Worm (Caenorhabditis elegans): ENCODE results near the gene natc-2.

DNA sequence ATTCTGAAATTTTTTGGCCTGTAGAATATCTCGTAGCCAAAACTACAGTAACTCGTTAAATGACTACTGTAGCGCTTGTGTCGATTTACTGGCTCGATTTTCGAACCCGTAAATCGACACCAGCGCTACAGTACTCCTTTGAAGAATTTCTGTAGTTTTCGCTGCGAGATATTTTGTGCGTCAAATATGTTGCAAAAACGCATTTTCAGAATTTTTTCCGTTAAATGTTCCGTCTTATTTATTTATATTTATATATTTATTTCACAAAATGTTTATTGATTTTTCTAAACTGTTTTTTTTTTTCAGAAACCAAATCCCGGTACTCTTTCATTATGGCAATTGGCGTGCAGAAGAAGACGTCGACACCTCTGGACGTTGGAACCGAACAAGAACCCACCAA, at the start of gene natc-2:
- no peak for TF ChIP-seq flt-1 (GFP tag; IDR thresholded peaks at IDR 0.05)
- TF ChIP-seq klf-2 (GFP tag; conservative IDR thresholded peaks at IDR 0.05), result no peak
- TF ChIP-seq ref-1 (GFP tag; conservative IDR thresholded peaks at IDR 0.05), result no peak

Data from whole organism, midembryonic.